Worm (Caenorhabditis elegans): ENCODE results near the gene cids-1.

DNA sequence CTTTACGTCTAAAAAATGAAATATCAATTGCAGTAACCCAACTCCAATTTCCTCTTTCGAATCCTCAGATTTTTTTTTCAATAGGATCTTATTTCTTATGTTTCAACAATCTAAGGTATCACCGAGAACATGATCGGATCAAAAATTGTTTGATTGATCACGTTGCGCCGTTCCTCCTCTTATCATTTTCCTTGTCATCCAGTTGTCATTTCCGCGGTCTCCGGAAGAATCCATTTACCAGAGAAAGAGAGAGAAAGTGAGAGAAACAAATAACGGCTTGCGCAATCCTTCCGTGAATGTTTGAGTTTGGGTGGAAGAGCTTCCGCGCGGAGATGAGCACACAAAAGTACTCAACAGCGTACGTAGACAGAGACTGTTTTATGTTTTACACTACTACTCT is 49.0 kb downstream of the cids-1 start:
- TF ChIP-seq ama-1 (optimal IDR thresholded peaks at IDR 0.05) (no peak), flt-1 (GFP tag; IDR thresholded peaks at IDR 0.05) (no peak), sea-1 (GFP tag; conservative IDR thresholded peaks at IDR 0.05) (no peak), tbx-11 (GFP tag; IDR thresholded peaks at IDR 0.05) (no peak), hmg-4 (GFP tag; optimal IDR thresholded peaks at IDR 0.05) (no peak)

Data from whole organism, early embryonic.